Worm (Caenorhabditis elegans) whole organism, young adult: ENCODE measurements around the gene R06B10.7.

Experiments
- B0035.1 ChIP-seq: sonication (generic microtip); optimal IDR thresholded peaks from 2 replicates; lab custom pipeline; 2016; ENCODE audit warnings: missing genetic modification characterization, mild to moderate bottlenecking, missing compliant biosample characterization, missing genotype, missing genetic modification reagents
- T26A5.8 ChIP-seq: sonication (generic microtip); optimal IDR thresholded peaks from 2 replicates; lab custom pipeline; 2016; ENCODE audit warnings: missing genetic modification characterization, missing compliant biosample characterization
- ama-1 ChIP-seq, 3 experiments: fragments of 150-350 bp in 1 of 3; sonication (generic microtip) in 2 of 3; optimal IDR thresholded peaks; 2 replicates each; lab custom pipeline; 2014 to 2018; ENCODE audit warnings: missing biosample characterization in 2 of 3, missing genetic modification characterization in 2 of 3, missing genetic modification reagents in 2 of 3
- bed-2 ChIP-seq: fragments of 200-800 bp; sonication (Bioruptor generic); IDR thresholded peaks from 2 replicates; pipeline ENCODE4 v1.3.6; 2022; ENCODE audit warnings: missing genetic modification reagents, missing genetic modification characterization, missing compliant biosample characterization
- ccch-3 ChIP-seq: fragments of 200-800 bp; sonication (Bioruptor generic); optimal IDR thresholded peaks from 2 replicates; lab custom pipeline; 2018; ENCODE audit warnings: mild to moderate bottlenecking, missing genetic modification characterization, missing compliant biosample characterization
- him-1 ChIP-seq: sonication (generic microtip); optimal IDR thresholded peaks from 2 replicates; lab custom pipeline; 2016; ENCODE audit warnings: missing genotype, missing genetic modification reagents, missing genetic modification characterization, missing compliant biosample characterization
- pha-4 ChIP-seq: fragments of 150-350 bp; sonication (generic microtip); optimal IDR thresholded peaks from 2 replicates; lab custom pipeline; 2014; ENCODE audit warnings: missing biosample characterization, missing genetic modification reagents, missing genetic modification characterization
- sdz-38 ChIP-seq: sonication (generic microtip); optimal IDR thresholded peaks from 2 replicates; lab custom pipeline; 2016; ENCODE audit warnings: missing genotype, missing genetic modification characterization, missing compliant biosample characterization
- snpc-4 ChIP-seq, 5 experiments: fragments of 150-350 bp in 1 of 5; sonication (generic microtip) in 4 of 5; optimal IDR thresholded peaks; 2 replicates each; lab custom pipeline; 2014 to 2018; ENCODE audit warnings: missing genetic modification characterization in 5 of 5, missing biosample characterization in 3 of 5, antibody characterized with exemption in 2 of 5, mild to moderate bottlenecking in 2 of 5, missing compliant biosample characterization in 2 of 5, missing genotype in 2 of 5, moderate library complexity in 2 of 5, missing genetic modification reagents in 1 of 5
- unc-130 ChIP-seq: sonication (generic microtip); optimal IDR thresholded peaks from 2 replicates; lab custom pipeline; 2016; ENCODE audit warnings: missing genetic modification reagents, missing genetic modification characterization, missing compliant biosample characterization
- unc-62 ChIP-seq: fragments of 150-350 bp; optimal IDR thresholded peaks from 2 replicates; lab custom pipeline; 2014; ENCODE audit warnings: missing biosample characterization, missing genetic modification reagents, missing genetic modification characterization
- ztf-25 ChIP-seq: fragments of 200-800 bp; sonication (Bioruptor generic); IDR thresholded peaks from 2 replicates; pipeline ENCODE4 v1.3.6; 2022; ENCODE audit warnings: missing genetic modification reagents, missing genetic modification characterization, missing compliant biosample characterization
- ztf-6 ChIP-seq: fragments of 200-800 bp; sonication (Bioruptor generic); IDR thresholded peaks from 2 replicates; pipeline ENCODE4 v1.3.6; 2022; ENCODE audit warnings: missing genetic modification reagents, missing genetic modification characterization, missing compliant biosample characterization

ce11 chrIII:1007143-1007905, 6.1 kb upstream of the R06B10.7 start:
- TF ChIP-seq T26A5.8 (tag; lab: Kevin White, UChicago) (no peak), sdz-38 (no peak), unc-62 (GFP tag; lab: Kevin White, UChicago) (no peak), ccch-3 (GFP tag; lab: Kevin White, UChicago) (no peak), snpc-4 (GFP tag; optimal IDR thresholded peaks at IDR 0.05; lab: Kevin White, UChicago) (no peak), snpc-4 (tag; optimal IDR thresholded peaks at IDR 0.05; lab: Kevin White, UChicago) (no peak), B0035.1 (tag; lab: Kevin White, UChicago) (no peak), pha-4 (tag; lab: Kevin White, UChicago) (no peak), ama-1 (optimal IDR thresholded peaks at IDR 0.05; lab: Kevin White, UChicago) (no peak), ama-1 (GFP tag; optimal IDR thresholded peaks at IDR 0.05; lab: Kevin White, UChicago) (no peak), ztf-6 (no peak), him-1 (tag; lab: Kevin White, UChicago) (no peak), unc-130 (no peak), ztf-25 (GFP tag; lab: Robert Waterston, UW) (no peak), bed-2 (no peak)
